Worm (Caenorhabditis elegans): ENCODE results near the gene tag-180.

Gene tag-180

DNA sequence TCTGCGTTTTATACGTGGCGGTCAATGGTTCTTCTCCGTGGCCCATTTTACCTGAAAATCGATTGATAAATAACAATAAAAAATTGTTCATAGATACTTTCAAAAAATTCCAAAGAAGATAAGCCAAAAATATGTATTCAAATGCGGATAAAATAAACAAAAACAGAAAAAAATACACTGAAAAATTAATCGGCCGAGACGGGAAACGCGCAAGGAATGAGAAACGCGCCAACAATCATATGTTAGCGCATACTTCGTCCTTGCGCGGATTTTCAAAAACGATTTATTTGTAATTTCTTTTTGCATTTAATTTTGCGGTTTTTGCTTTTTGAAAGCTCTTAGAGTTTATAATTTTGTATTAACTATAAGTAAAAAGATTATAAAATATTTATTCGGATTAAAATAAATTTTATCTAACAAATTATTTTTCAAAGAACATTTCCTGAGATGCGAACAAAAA, 16.4 kb upstream of the tag-180 start, which contains the start of gene nduf-11 (continued):
- TF ChIP-seq ces-1 (GFP tag; optimal IDR thresholded peaks at IDR 0.05) (no peak), nhr-237 (tag; optimal IDR thresholded peaks at IDR 0.05) (peak; percentile 37), unc-98 (GFP tag; IDR thresholded peaks at IDR 0.05) (no peak), nhr-20 (tag; optimal IDR thresholded peaks at IDR 0.05) (peak; percentile 87), zip-4 (GFP tag; optimal IDR thresholded peaks at IDR 0.05) (peak; percentile 54), sox-4 (tag; optimal IDR thresholded peaks at IDR 0.05) (peak; percentile 63), unc-130 (tag; optimal IDR thresholded peaks at IDR 0.05) (peak; percentile 68), sup-37 (GFP tag; optimal IDR thresholded peaks at IDR 0.05) (peak; percentile 70), mdl-1 (tag; optimal IDR thresholded peaks at IDR 0.05) (peak in 1 of 2 experiments; percentile 80), C34B4.2 (tag; optimal IDR thresholded peaks at IDR 0.05) (no peak), fos-1 (tag; optimal IDR thresholded peaks at IDR 0.05) (peak; percentile 77), vab-15 (tag; optimal IDR thresholded peaks at IDR 0.05) (no peak), nhr-11 (tag; optimal IDR thresholded peaks at IDR 0.05) (peak; percentile 66), snpc-4 (tag; optimal IDR thresholded peaks at IDR 0.05) (peak; percentile 75), irx-1 (tag; optimal IDR thresholded peaks at IDR 0.05) (peak; percentile 85), mef-2 (tag; optimal IDR thresholded peaks at IDR 0.05) (no peak), lsy-2 (tag; optimal IDR thresholded peaks at IDR 0.05) (peak; percentile 92 to 93), dsc-1 (tag; optimal IDR thresholded peaks at IDR 0.05) (peak; percentile 90), xbp-1 (tag; optimal IDR thresholded peaks at IDR 0.05) (peak; percentile 87), nhr-47 (tag; optimal IDR thresholded peaks at IDR 0.05) (peak; percentile 94), jun-1 (tag; optimal IDR thresholded peaks at IDR 0.05) (peak; percentile 62), mab-9 (GFP tag; IDR thresholded peaks at IDR 0.05) (0 out of 2 replicates have a peak, but pooled peaks have one; percentile 21), ceh-8 (GFP tag; optimal IDR thresholded peaks at IDR 0.05) (peak; percentile 30), ztf-11 (tag; optimal IDR thresholded peaks at IDR 0.05) (peak in 1 of 2 experiments; percentile 70), nhr-76 (tag; optimal IDR thresholded peaks at IDR 0.05) (no peak), ceh-63 (GFP tag; optimal IDR thresholded peaks at IDR 0.05) (no peak), F16B12.6 (tag; optimal IDR thresholded peaks at IDR 0.05) (peak; percentile 63), alr-1 (tag; optimal IDR thresholded peaks at IDR 0.05; ENCODE audit: borderline replicate concordance) (no peak), sptf-1 (tag; optimal IDR thresholded peaks at IDR 0.05) (no peak), pax-3 (tag; optimal IDR thresholded peaks at IDR 0.05) (peak; percentile 69), pqm-1 (tag; optimal IDR thresholded peaks at IDR 0.05) (no peak), tbx-2 (tag; optimal IDR thresholded peaks at IDR 0.05) (peak; percentile 91), zag-1 (tag; optimal IDR thresholded peaks at IDR 0.05) (no peak), unc-86 (tag; optimal IDR thresholded peaks at IDR 0.05) (peak; percentile 84), ceh-82 (tag; optimal IDR thresholded peaks at IDR 0.05) (peak; percentile 82 to 90 (median 87)), fkh-10 (GFP tag; optimal IDR thresholded peaks at IDR 0.05) (peak; percentile 23), hlh-4 (tag; optimal IDR thresholded peaks at IDR 0.05) (no peak), C16A3.4 (tag; optimal IDR thresholded peaks at IDR 0.05) (peak; percentile 81), nhr-84 (tag; optimal IDR thresholded peaks at IDR 0.05) (no peak), aly-2 (tag; optimal IDR thresholded peaks at IDR 0.05) (peak; percentile 45), nhr-77 (tag; optimal IDR thresholded peaks at IDR 0.05) (peak; percentile 52), tlp-1 (tag; optimal IDR thresholded peaks at IDR 0.05) (no peak), egl-27 (tag; optimal IDR thresholded peaks at IDR 0.05) (no peak), aha-1 (tag; optimal IDR thresholded peaks at IDR 0.05) (peak; percentile 59), unc-62 (GFP tag; optimal IDR thresholded peaks at IDR 0.05) (no peak), ceh-88 (GFP tag; IDR thresholded peaks at IDR 0.05) (peak; percentile 40; the same call in 1 of the 2 replicates)

All from whole organism, L1 larva.